Fruit fly (Drosophila melanogaster): ENCODE data around the gene Mcm10.

The Mcm10 gene

dm6 chr2L:21218912-21219246 is 39.1 kb downstream of the Mcm10 start (continued):
- TF ChIP-seq B-H2 (GFP tag; optimal IDR thresholded peaks at IDR 0.05), result no peak
- no peak for TF ChIP-seq hb (GFP tag; IDR thresholded peaks at IDR 0.05; ENCODE audit: partially characterized antibody)
- TF ChIP-seq CG17568 (GFP tag; optimal IDR thresholded peaks at IDR 0.05), result peak; percentile 38
- no peak for TF ChIP-seq CG17612 (GFP tag; IDR thresholded peaks at IDR 0.05)
- peak; percentile 3 for TF ChIP-seq Fer1 (GFP tag; optimal IDR thresholded peaks at IDR 0.05)
- peak; percentile 18 for TF ChIP-seq PHDP (tag; optimal IDR thresholded peaks at IDR 0.05)
- no peak for TF ChIP-seq fd64A (GFP tag; optimal IDR thresholded peaks at IDR 0.05)
- peak; percentile 37 for TF ChIP-seq Vsx1 (GFP tag; optimal IDR thresholded peaks at IDR 0.05)
- no peak for TF ChIP-seq HmgD (GFP tag; optimal IDR thresholded peaks at IDR 0.05)
- peak; percentile 27 for TF ChIP-seq grn (GFP tag; optimal IDR thresholded peaks at IDR 0.05)
- TF ChIP-seq eve (GFP tag; optimal IDR thresholded peaks at IDR 0.05), result no peak
- peak; percentile 23; the same call in 1 of the 2 replicates for TF ChIP-seq Xrp1 (GFP tag; IDR thresholded peaks at IDR 0.05)
- TF ChIP-seq CG6854 (GFP tag; optimal IDR thresholded peaks at IDR 0.05), result no peak
- TF ChIP-seq CoRest (tag; optimal IDR thresholded peaks at IDR 0.05), result no peak
- TF ChIP-seq Drgx (GFP tag; IDR thresholded peaks at IDR 0.05), result no peak
- peak; percentile 18 for TF ChIP-seq CG1233 (GFP tag; optimal IDR thresholded peaks at IDR 0.05)
- peak; percentile 41 for TF ChIP-seq CG12071 (GFP tag; optimal IDR thresholded peaks at IDR 0.05)
- TF ChIP-seq CG4328 (GFP tag; optimal IDR thresholded peaks at IDR 0.05), result peak; percentile 24
- TF ChIP-seq CG17328 (GFP tag; IDR thresholded peaks at IDR 0.05), result no peak; the same call in 1 of the 2 replicates
- TF ChIP-seq CG1529 (GFP tag; optimal IDR thresholded peaks at IDR 0.05), result peak; percentile 15
- no peak for TF ChIP-seq usp (GFP tag; optimal IDR thresholded peaks at IDR 0.05)
- no peak for TF ChIP-seq ewg (GFP tag; optimal IDR thresholded peaks at IDR 0.05)
- TF ChIP-seq CG7556 (GFP tag; optimal IDR thresholded peaks at IDR 0.05), result peak; percentile 12
- TF ChIP-seq br (optimal IDR thresholded peaks at IDR 0.05), result no peak
- no peak for TF ChIP-seq CkIIα-i1 (GFP tag; IDR thresholded peaks at IDR 0.05)
- no peak; the same call in 1 of the 2 replicates for TF ChIP-seq HLH3B (GFP tag; IDR thresholded peaks at IDR 0.05)
- no peak for TF ChIP-seq pros (GFP tag; optimal IDR thresholded peaks at IDR 0.05)
- no peak for TF ChIP-seq C15 (GFP tag; IDR thresholded peaks at IDR 0.05)
- no peak for TF ChIP-seq Opbp (GFP tag; IDR thresholded peaks at IDR 0.05; ENCODE audit: partially characterized antibody)
- TF ChIP-seq disco-r (GFP tag; optimal IDR thresholded peaks at IDR 0.05), result no peak
- no peak for TF ChIP-seq vnd (GFP tag; IDR thresholded peaks at IDR 0.05; ENCODE audit: partially characterized antibody)
- no peak for TF ChIP-seq CG1832 (GFP tag; optimal IDR thresholded peaks at IDR 0.05)
- no peak for TF ChIP-seq gt (GFP tag; IDR thresholded peaks at IDR 0.05)
- no peak for TF ChIP-seq CG43689 (GFP tag; IDR thresholded peaks at IDR 0.05)
- peak; percentile 21 for TF ChIP-seq CG5180 (GFP tag; optimal IDR thresholded peaks at IDR 0.05)
- TF ChIP-seq CG11504 (tag; optimal IDR thresholded peaks at IDR 0.05), result peak; percentile 15
- no peak for TF ChIP-seq MTF-1 (GFP tag; optimal IDR thresholded peaks at IDR 0.05; ENCODE audit: borderline replicate concordance)
- peak; percentile 76 for TF ChIP-seq sens (GFP tag)
- TF ChIP-seq ATbp (GFP tag; optimal IDR thresholded peaks at IDR 0.05), result peak; percentile 27
- TF ChIP-seq dmrt11E (tag; optimal IDR thresholded peaks at IDR 0.05), result peak; percentile 9
- TF ChIP-seq CG33557 (GFP tag; optimal IDR thresholded peaks at IDR 0.05), result peak; percentile 19
- TF ChIP-seq CG7839 (tag; optimal IDR thresholded peaks at IDR 0.05), result no peak
- TF ChIP-seq CG9932 (GFP tag; IDR thresholded peaks at IDR 0.05), result 0 out of 2 replicates have a peak, but pooled peaks have one; percentile 1
- TF ChIP-seq bsh (GFP tag; optimal IDR thresholded peaks at IDR 0.05), result peak in 1 of 2 experiments; percentile 41
- TF ChIP-seq zen (tag; optimal IDR thresholded peaks at IDR 0.05), result no peak
- peak; percentile 64 for TF ChIP-seq CG13296 (GFP tag; optimal IDR thresholded peaks at IDR 0.05)
- no peak for TF ChIP-seq CG30020 (tag; optimal IDR thresholded peaks at IDR 0.05)
- TF ChIP-seq Meics (GFP tag; optimal IDR thresholded peaks at IDR 0.05), result no peak
- peak; percentile 4 for TF ChIP-seq CG12769 (tag; optimal IDR thresholded peaks at IDR 0.05)
- no peak for TF ChIP-seq Mes4 (GFP tag; optimal IDR thresholded peaks at IDR 0.05)
